Fruit fly (Drosophila melanogaster): Measurements from ENCODE around the gene hep.

Gene hep

dm6 chrX:13104571-13104970 is 14.3 kb upstream of the hep start:
- peak in 1 of 2 experiments; percentile 10 for TF ChIP-seq Pdp1 (GFP tag; optimal IDR thresholded peaks at IDR 0.05)
- TF ChIP-seq pnt (GFP tag; optimal IDR thresholded peaks at IDR 0.05): no peak
- TF ChIP-seq bigmax (GFP tag; optimal IDR thresholded peaks at IDR 0.05): no peak
- TF ChIP-seq CG15601 (tag; optimal IDR thresholded peaks at IDR 0.05): peak; percentile 4
- no peak for TF ChIP-seq CG14014 (GFP tag; IDR thresholded peaks at IDR 0.05)
- peak; percentile 12 for TF ChIP-seq lab (GFP tag; optimal IDR thresholded peaks at IDR 0.05)
- 0 out of 2 replicates have a peak, but pooled peaks have one; percentile 23 for TF ChIP-seq GATAe (GFP tag; conservative IDR thresholded peaks at IDR 0.05)
- no peak for TF ChIP-seq tgo (GFP tag; IDR thresholded peaks at IDR 0.05)
- no peak for TF ChIP-seq CG8281 (tag; optimal IDR thresholded peaks at IDR 0.05)
- TF ChIP-seq exex (tag; optimal IDR thresholded peaks at IDR 0.05): peak; percentile 39
- peak in 1 of 2 experiments; percentile 85 for TF ChIP-seq insv (GFP tag; optimal IDR thresholded peaks at IDR 0.05)
- peak; percentile 62 for TF ChIP-seq Med (GFP tag)
- TF ChIP-seq mirr (GFP tag; optimal IDR thresholded peaks at IDR 0.05): peak; percentile 38

dm6 chrX:13101817-13102216 is 11.6 kb upstream of the hep start:
- no peak for TF ChIP-seq CG17186 (GFP tag; optimal IDR thresholded peaks at IDR 0.05)
- TF ChIP-seq CG12769 (tag; optimal IDR thresholded peaks at IDR 0.05): no peak
- TF ChIP-seq Hey (tag; optimal IDR thresholded peaks at IDR 0.05): peak; percentile 8
- TF ChIP-seq mirr (GFP tag; optimal IDR thresholded peaks at IDR 0.05): peak; percentile 16
- TF ChIP-seq CG12942 (GFP tag; optimal IDR thresholded peaks at IDR 0.05): no peak
- peak; percentile 58 for TF ChIP-seq grn (GFP tag; optimal IDR thresholded peaks at IDR 0.05)
- TF ChIP-seq gcm2 (GFP tag; optimal IDR thresholded peaks at IDR 0.05): no peak
- TF ChIP-seq crp (GFP tag; optimal IDR thresholded peaks at IDR 0.05): no peak
- no peak for TF ChIP-seq abd-A (tag; optimal IDR thresholded peaks at IDR 0.05)
- peak; percentile 26 for TF ChIP-seq sd (tag; optimal IDR thresholded peaks at IDR 0.05)
- no peak for TF ChIP-seq CG8089 (GFP tag; optimal IDR thresholded peaks at IDR 0.05)
- peak; percentile 79 for TF ChIP-seq exex (tag; optimal IDR thresholded peaks at IDR 0.05)
- no peak for TF ChIP-seq CG9797 (GFP tag; optimal IDR thresholded peaks at IDR 0.05)
- no peak for TF ChIP-seq CG3065 (GFP tag; optimal IDR thresholded peaks at IDR 0.05)
- no peak for TF ChIP-seq fd96Cb (tag; optimal IDR thresholded peaks at IDR 0.05)
- no peak for TF ChIP-seq CG13894 (tag; optimal IDR thresholded peaks at IDR 0.05)
- no peak for TF ChIP-seq pros (GFP tag; optimal IDR thresholded peaks at IDR 0.05)
- TF ChIP-seq insv (GFP tag; optimal IDR thresholded peaks at IDR 0.05): peak in 1 of 2 experiments; percentile 35
- TF ChIP-seq CG30431 (GFP tag; optimal IDR thresholded peaks at IDR 0.05): no peak
- 0 out of 3 replicates have a peak, but pooled peaks have one; percentile 55 for TF ChIP-seq CG2199 (GFP tag; IDR thresholded peaks at IDR 0.05)
- no peak for TF ChIP-seq fd102C (GFP tag; optimal IDR thresholded peaks at IDR 0.05)
- no peak for TF ChIP-seq CG15514 (GFP tag; optimal IDR thresholded peaks at IDR 0.05)

- peak; percentile 89 for TF ChIP-seq CG6272 (GFP tag; IDR thresholded peaks at IDR 0.05)
- no peak for TF ChIP-seq crc (GFP tag; optimal IDR thresholded peaks at IDR 0.05)
- TF ChIP-seq Fer3 (tag; optimal IDR thresholded peaks at IDR 0.05): peak; percentile 89
- TF ChIP-seq CG7963 (GFP tag; IDR thresholded peaks at IDR 0.05; ENCODE audit: partially characterized antibody): no peak
- TF ChIP-seq NK7.1 (GFP tag; optimal IDR thresholded peaks at IDR 0.05): no peak
- no peak for TF ChIP-seq Lpt (GFP tag; optimal IDR thresholded peaks at IDR 0.05)
- TF ChIP-seq CG7839 (tag; optimal IDR thresholded peaks at IDR 0.05): peak; percentile 88
- no peak for TF ChIP-seq ac (GFP tag; optimal IDR thresholded peaks at IDR 0.05)
- no peak for TF ChIP-seq CG13624 (GFP tag; optimal IDR thresholded peaks at IDR 0.05)
- no peak for TF ChIP-seq CG10959 (GFP tag; IDR thresholded peaks at IDR 0.05)
- TF ChIP-seq CG15269 (tag; optimal IDR thresholded peaks at IDR 0.05): peak; percentile 94
- TF ChIP-seq lola (GFP tag; optimal IDR thresholded peaks at IDR 0.05): peak in 1 of 3 experiments; percentile 36
- TF ChIP-seq fu2 (GFP tag; optimal IDR thresholded peaks at IDR 0.05): no peak
- no peak for TF ChIP-seq C15 (GFP tag; IDR thresholded peaks at IDR 0.05)
- no peak for TF ChIP-seq fd102C (GFP tag; optimal IDR thresholded peaks at IDR 0.05)
- TF ChIP-seq CG10462 (GFP tag; optimal IDR thresholded peaks at IDR 0.05): no peak
- TF ChIP-seq mld (GFP tag; IDR thresholded peaks at IDR 0.05; ENCODE audit: partially characterized antibody): no peak
- peak; percentile 88 for TF ChIP-seq grau (tag; optimal IDR thresholded peaks at IDR 0.05)
Observed at dm6 chrX:13099919-13100318, 9.7 kb upstream of the hep start.

All from whole organism, embryonic.